Fruit fly (Drosophila melanogaster) whole organism, prepupa: Measurements from ENCODE around the gene CG10140.
A peak's percentile ranks its signal among the peaks of the same experiment; 100 is the strongest.

Experiments
- Blimp-1 ChIP-seq: fragments of 200-800 bp; sonication (Bioruptor generic); optimal IDR thresholded peaks from 3 replicates; lab custom pipeline; 2017; ENCODE audit warnings: missing biosample characterization, missing genetic modification characterization, mild to moderate bottlenecking, moderate library complexity, missing genetic modification reagents
- CG15336 ChIP-seq: fragments of 200-800 bp; sonication (Bioruptor generic); IDR thresholded peaks from 2 replicates; pipeline ENCODE4 v1.3.6; 2022; ENCODE audit warnings: missing biosample characterization, missing genetic modification characterization
- CG6276 ChIP-seq: fragments of 200-800 bp; sonication (Bioruptor generic); optimal IDR thresholded peaks from 2 replicates; lab custom pipeline; 2017; ENCODE audit warnings: missing biosample characterization, mild to moderate bottlenecking, missing genetic modification characterization
- CG6808 ChIP-seq: fragments of 200-800 bp; sonication (Bioruptor generic); optimal IDR thresholded peaks from 3 replicates; lab custom pipeline; 2017; ENCODE audit warnings: missing biosample characterization, missing genetic modification characterization, mild to moderate bottlenecking, moderate library complexity, missing genetic modification reagents
- CG9139 ChIP-seq: fragments of 200-800 bp; sonication (Bioruptor generic); optimal IDR thresholded peaks from 3 replicates; lab custom pipeline; 2017; ENCODE audit warnings: missing biosample characterization, mild to moderate bottlenecking, missing genetic modification characterization
- Eip93F ChIP-seq: fragments of 200-800 bp; sonication (Bioruptor generic); optimal IDR thresholded peaks from 2 replicates; lab custom pipeline; 2016; ENCODE audit warnings: missing biosample characterization, mild to moderate bottlenecking, missing genetic modification characterization
- Hr39 ChIP-seq: fragments of 200-800 bp; sonication (Bioruptor generic); optimal IDR thresholded peaks from 2 replicates; lab custom pipeline; 2016; ENCODE audit warnings: missing biosample characterization, missing genetic modification characterization
- Sox14 ChIP-seq: fragments of 200-800 bp; sonication (Bioruptor generic); optimal IDR thresholded peaks from 3 replicates; lab custom pipeline; 2016; ENCODE audit warnings: missing biosample characterization, missing genetic modification characterization
- cyc ChIP-seq: fragments of 200-800 bp; sonication (Bioruptor generic); optimal IDR thresholded peaks from 3 replicates; lab custom pipeline; 2016; ENCODE audit warnings: missing biosample characterization, missing genetic modification characterization
- dsx ChIP-seq: fragments of 200-800 bp; optimal IDR thresholded peaks from 3 replicates; lab custom pipeline; 2019; ENCODE audit warnings: missing biosample characterization, mild to moderate bottlenecking, missing genetic modification characterization, moderate library complexity; ENCODE audit not compliant: poor library complexity, severe bottlenecking
- eg ChIP-seq: fragments of 200-800 bp; sonication (Bioruptor generic); IDR thresholded peaks from 3 replicates; pipeline ENCODE4 v1.3.6; 2022; ENCODE audit warnings: missing biosample characterization, missing genetic modification characterization
- lz ChIP-seq: fragments of 200-800 bp; sonication (Bioruptor generic); optimal IDR thresholded peaks from 3 replicates; lab custom pipeline; 2016; ENCODE audit warnings: missing biosample characterization, missing genetic modification characterization
- topi ChIP-seq: fragments of 200-800 bp; sonication (Bioruptor generic); optimal IDR thresholded peaks from 3 replicates; lab custom pipeline; 2016; ENCODE audit warnings: missing biosample characterization, missing genetic modification characterization

dm6 chr3L:13488129-13488876 lies 48.0 kb upstream of the CG10140 start:
- TF ChIP-seq CG6808 (GFP tag; lab: Kevin White, UChicago), result peak; percentile 13
- no peak for TF ChIP-seq dsx (GFP tag; lab: Kevin White, UChicago)
- TF ChIP-seq CG9139, result no peak
- TF ChIP-seq CG6276 (GFP tag; lab: Kevin White, UChicago), result no peak
- no peak for TF ChIP-seq Blimp-1 (GFP tag; lab: Kevin White, UChicago)
- TF ChIP-seq Eip93F (GFP tag; lab: Kevin White, UChicago), result no peak
- peak; percentile 16; the same call in 1 of the 3 replicates for TF ChIP-seq eg
- peak; percentile 58 for TF ChIP-seq cyc (GFP tag; lab: Kevin White, UChicago)
- peak; percentile 62 for TF ChIP-seq Hr39 (GFP tag; lab: Kevin White, UChicago)
- peak; percentile 50 for TF ChIP-seq lz (GFP tag; lab: Kevin White, UChicago)
- peak; percentile 58 for TF ChIP-seq topi (GFP tag; lab: Kevin White, UChicago)
- TF ChIP-seq CG15336 (GFP tag; lab: Robert Waterston, UW), result peak; percentile 40; the same call in 1 of the 2 replicates
- peak; percentile 58 for TF ChIP-seq Sox14 (GFP tag; lab: Kevin White, UChicago)
